Fruit fly (Drosophila melanogaster) whole organism, prepupa: Measurements from ENCODE around the gene Mur29B.
A peak's percentile ranks its signal among the peaks of the same experiment; 100 is the strongest.

ENCODE experiments used
- CG10631 ChIP-seq: fragments of 200-800 bp; sonication (Bioruptor generic); optimal IDR thresholded peaks from 2 replicates; lab custom pipeline; 2016; ENCODE audit warnings: missing biosample characterization, missing genetic modification characterization
- CG10669 ChIP-seq: fragments of 200-800 bp; sonication (Bioruptor generic); optimal IDR thresholded peaks from 3 replicates; lab custom pipeline; 2018; ENCODE audit warnings: missing biosample characterization, mild to moderate bottlenecking, missing genetic modification characterization, moderate library complexity
- CG11294 ChIP-seq: fragments of 200-800 bp; sonication (Bioruptor generic); IDR thresholded peaks from 2 replicates; pipeline ENCODE4 v1.3.6; 2022; ENCODE audit warnings: missing biosample characterization, missing genetic modification characterization
- CG11762 ChIP-seq: fragments of 200-800 bp; sonication (Bioruptor generic); optimal IDR thresholded peaks from 3 replicates; lab custom pipeline; 2016; ENCODE audit warnings: missing biosample characterization, missing genetic modification characterization; ENCODE audit not compliant: insufficient read depth
- CG11902 ChIP-seq: fragments of 200-800 bp; sonication (Bioruptor generic); optimal IDR thresholded peaks from 3 replicates; lab custom pipeline; 2016; ENCODE audit warnings: missing biosample characterization, missing genetic modification characterization
- CG15336 ChIP-seq: fragments of 200-800 bp; sonication (Bioruptor generic); IDR thresholded peaks from 2 replicates; pipeline ENCODE4 v1.3.6; 2022; ENCODE audit warnings: missing biosample characterization, missing genetic modification characterization
- CG1621 ChIP-seq: fragments of 200-800 bp; sonication (Bioruptor generic); optimal IDR thresholded peaks from 3 replicates; lab custom pipeline; 2018; ENCODE audit warnings: missing biosample characterization, mild to moderate bottlenecking, missing genetic modification characterization
- CG3032 ChIP-seq: fragments of 200-800 bp; optimal IDR thresholded peaks from 2 replicates; lab custom pipeline; 2019; ENCODE audit warnings: missing biosample characterization, mild to moderate bottlenecking, missing genetic modification characterization, moderate library complexity
- CG31627 ChIP-seq: fragments of 200-800 bp; sonication (Bioruptor generic); optimal IDR thresholded peaks from 3 replicates; lab custom pipeline; 2016; ENCODE audit warnings: missing biosample characterization, missing genetic modification characterization
- CG34406 ChIP-seq: fragments of 200-800 bp; sonication (Bioruptor generic); optimal IDR thresholded peaks from 3 replicates; lab custom pipeline; 2016; ENCODE audit warnings: missing biosample characterization, missing genetic modification characterization
- CG3919 ChIP-seq: fragments of 200-800 bp; sonication (Bioruptor generic); optimal IDR thresholded peaks from 3 replicates; lab custom pipeline; 2016; ENCODE audit warnings: missing biosample characterization, missing genetic modification characterization
- CG6163 ChIP-seq: fragments of 200-800 bp; sonication (Bioruptor generic); IDR thresholded peaks from 3 replicates; pipeline ENCODE4 v1.3.6; 2022; ENCODE audit warnings: missing biosample characterization, missing genetic modification characterization
- CG6276 ChIP-seq: fragments of 200-800 bp; sonication (Bioruptor generic); optimal IDR thresholded peaks from 2 replicates; lab custom pipeline; 2017; ENCODE audit warnings: missing biosample characterization, mild to moderate bottlenecking, missing genetic modification characterization
- CG6792 ChIP-seq: fragments of 200-800 bp; sonication (Bioruptor generic); optimal IDR thresholded peaks from 3 replicates; lab custom pipeline; 2016; ENCODE audit warnings: missing biosample characterization, missing genetic modification characterization
- CG6808 ChIP-seq: fragments of 200-800 bp; sonication (Bioruptor generic); optimal IDR thresholded peaks from 3 replicates; lab custom pipeline; 2017; ENCODE audit warnings: missing biosample characterization, missing genetic modification characterization, mild to moderate bottlenecking, moderate library complexity, missing genetic modification reagents
- CG6854 ChIP-seq: fragments of 200-800 bp; sonication (Bioruptor generic); optimal IDR thresholded peaks from 2 replicates; lab custom pipeline; 2017; ENCODE audit warnings: missing biosample characterization, mild to moderate bottlenecking, missing genetic modification characterization
- CG7368 ChIP-seq: fragments of 200-800 bp; sonication (Bioruptor generic); optimal IDR thresholded peaks from 3 replicates; lab custom pipeline; 2016; ENCODE audit warnings: missing biosample characterization, missing genetic modification characterization
- CG8119 ChIP-seq: fragments of 200-800 bp; sonication (Bioruptor generic); IDR thresholded peaks from 3 replicates; pipeline ENCODE4 v1.3.6; 2022; ENCODE audit warnings: missing biosample characterization, missing genetic modification characterization
- CG8319 ChIP-seq: fragments of 200-800 bp; sonication (Bioruptor generic); optimal IDR thresholded peaks from 3 replicates; lab custom pipeline; 2016; ENCODE audit warnings: missing biosample characterization, missing genetic modification characterization
- CG8632 ChIP-seq: fragments of 200-800 bp; sonication (Bioruptor generic); optimal IDR thresholded peaks from 3 replicates; lab custom pipeline; 2016; ENCODE audit warnings: missing biosample characterization, missing genetic modification characterization
- CG9139 ChIP-seq: fragments of 200-800 bp; sonication (Bioruptor generic); optimal IDR thresholded peaks from 3 replicates; lab custom pipeline; 2017; ENCODE audit warnings: missing biosample characterization, mild to moderate bottlenecking, missing genetic modification characterization
- Eip75B ChIP-seq: fragments of 200-800 bp; sonication (Bioruptor generic); optimal IDR thresholded peaks from 3 replicates; lab custom pipeline; 2016; ENCODE audit warnings: missing biosample characterization, missing genetic modification characterization
- Eip93F ChIP-seq: fragments of 200-800 bp; sonication (Bioruptor generic); optimal IDR thresholded peaks from 2 replicates; lab custom pipeline; 2016; ENCODE audit warnings: missing biosample characterization, mild to moderate bottlenecking, missing genetic modification characterization
- Gug ChIP-seq: fragments of 200-800 bp; sonication (Bioruptor generic); IDR thresholded peaks from 2 replicates; pipeline ENCODE4 v1.3.6; 2022; ENCODE audit warnings: missing biosample characterization, missing genetic modification characterization
- Hr38 ChIP-seq: sonication (Bioruptor generic); optimal IDR thresholded peaks from 2 replicates; lab custom pipeline; 2016; ENCODE audit warnings: missing biosample characterization, missing genetic modification characterization
- Hr39 ChIP-seq: fragments of 200-800 bp; sonication (Bioruptor generic); optimal IDR thresholded peaks from 2 replicates; lab custom pipeline; 2016; ENCODE audit warnings: missing biosample characterization, missing genetic modification characterization
- Hr4 ChIP-seq: fragments of 200-800 bp; sonication (Bioruptor generic); optimal IDR thresholded peaks from 3 replicates; lab custom pipeline; 2016; ENCODE audit warnings: missing biosample characterization, missing genetic modification characterization
- Lpt ChIP-seq: fragments of 200-800 bp; sonication (Bioruptor generic); optimal IDR thresholded peaks from 3 replicates; lab custom pipeline; 2016; ENCODE audit warnings: missing biosample characterization, missing genetic modification characterization
- OdsH ChIP-seq: fragments of 200-800 bp; sonication (Bioruptor generic); optimal IDR thresholded peaks from 3 replicates; lab custom pipeline; 2016; ENCODE audit warnings: missing biosample characterization, missing genetic modification characterization
- Sox102F ChIP-seq: fragments of 200-800 bp; sonication (Bioruptor generic); optimal IDR thresholded peaks from 2 replicates; lab custom pipeline; 2016; ENCODE audit warnings: missing biosample characterization, mild to moderate bottlenecking, missing genetic modification characterization
- Sox15 ChIP-seq: fragments of 200-800 bp; sonication (Bioruptor generic); optimal IDR thresholded peaks from 3 replicates; lab custom pipeline; 2016; ENCODE audit warnings: missing biosample characterization, missing genetic modification characterization
- achi ChIP-seq: fragments of 200-800 bp; sonication (Bioruptor generic); optimal IDR thresholded peaks from 3 replicates; lab custom pipeline; 2016; ENCODE audit warnings: missing biosample characterization, missing genetic modification characterization
- acj6 ChIP-seq: fragments of 200-800 bp; sonication (Bioruptor generic); optimal IDR thresholded peaks from 3 replicates; lab custom pipeline; 2016; ENCODE audit warnings: missing biosample characterization, missing genetic modification characterization
- cyc ChIP-seq: fragments of 200-800 bp; sonication (Bioruptor generic); optimal IDR thresholded peaks from 3 replicates; lab custom pipeline; 2016; ENCODE audit warnings: missing biosample characterization, missing genetic modification characterization
- dac ChIP-seq: fragments of 200-800 bp; sonication (Bioruptor generic); optimal IDR thresholded peaks from 2 replicates; lab custom pipeline; 2017; ENCODE audit warnings: missing biosample characterization, mild to moderate bottlenecking, missing genetic modification characterization
- dsx ChIP-seq: fragments of 200-800 bp; optimal IDR thresholded peaks from 3 replicates; lab custom pipeline; 2019; ENCODE audit warnings: missing biosample characterization, mild to moderate bottlenecking, missing genetic modification characterization, moderate library complexity; ENCODE audit not compliant: poor library complexity, severe bottlenecking
- eg ChIP-seq: fragments of 200-800 bp; sonication (Bioruptor generic); IDR thresholded peaks from 3 replicates; pipeline ENCODE4 v1.3.6; 2022; ENCODE audit warnings: missing biosample characterization, missing genetic modification characterization
- fd85E ChIP-seq: fragments of 200-800 bp; sonication (Bioruptor generic); optimal IDR thresholded peaks from 3 replicates; lab custom pipeline; 2016; ENCODE audit warnings: missing biosample characterization, missing genetic modification characterization
- fkh ChIP-seq: fragments of 200-800 bp; sonication (Bioruptor generic); optimal IDR thresholded peaks from 3 replicates; lab custom pipeline; 2017; ENCODE audit warnings: missing biosample characterization, mild to moderate bottlenecking, missing genetic modification characterization, moderate library complexity
- lz ChIP-seq: fragments of 200-800 bp; sonication (Bioruptor generic); optimal IDR thresholded peaks from 3 replicates; lab custom pipeline; 2016; ENCODE audit warnings: missing biosample characterization, missing genetic modification characterization
- pdm3 ChIP-seq: fragments of 200-800 bp; sonication (Bioruptor generic); optimal IDR thresholded peaks from 3 replicates; lab custom pipeline; 2016; ENCODE audit warnings: missing biosample characterization, missing genetic modification characterization
- spab ChIP-seq: fragments of 200-800 bp; sonication (Bioruptor generic); optimal IDR thresholded peaks from 2 replicates; lab custom pipeline; 2017; ENCODE audit warnings: missing biosample characterization, mild to moderate bottlenecking, missing genetic modification characterization, missing genetic modification reagents
- topi ChIP-seq: fragments of 200-800 bp; sonication (Bioruptor generic); optimal IDR thresholded peaks from 3 replicates; lab custom pipeline; 2016; ENCODE audit warnings: missing biosample characterization, missing genetic modification characterization

The Mur29B gene

dm6 chr2L:8384108-8384601 is 32.2 kb downstream of the Mur29B start, which contains the start of the genes Dad1 and CG13384 (continued):
- TF ChIP-seq fkh (GFP tag; lab: Kevin White, UChicago) (peak; percentile 68), CG11294 (GFP tag; lab: Robert Waterston, UW) (peak; percentile 94), CG15336 (GFP tag; lab: Robert Waterston, UW) (peak; percentile 90), CG34406 (peak; percentile 93), Sox102F (GFP tag; lab: Kevin White, UChicago) (peak; percentile 86), CG11902 (GFP tag; lab: Kevin White, UChicago) (peak; percentile 86), lz (GFP tag; lab: Kevin White, UChicago) (peak; percentile 93), CG1621 (tag; lab: Kevin White, UChicago) (peak; percentile 91), CG6854 (GFP tag; lab: Kevin White, UChicago) (peak; percentile 78), achi (GFP tag; lab: Kevin White, UChicago) (peak; percentile 93), spab (GFP tag; lab: Kevin White, UChicago) (peak; percentile 80), CG6163 (GFP tag; lab: Robert Waterston, UW) (no peak; the same call in 1 of the 3 replicates), CG31627 (GFP tag; lab: Kevin White, UChicago) (peak; percentile 86), dsx (peak; percentile 93), CG7368 (GFP tag; lab: Kevin White, UChicago) (peak; percentile 81), pdm3 (GFP tag; lab: Kevin White, UChicago) (peak; percentile 90), eg (peak; percentile 94), CG10631 (GFP tag; lab: Kevin White, UChicago) (peak; percentile 91), Hr39 (GFP tag; lab: Kevin White, UChicago) (peak; percentile 83)

- TF ChIP-seq dac, result no peak
- no peak for TF ChIP-seq CG3032 (tag; lab: Kevin White, UChicago)
- TF ChIP-seq CG9139 (GFP tag; lab: Kevin White, UChicago), result no peak
- no peak for TF ChIP-seq CG10669 (GFP tag; lab: Kevin White, UChicago)
- no peak for TF ChIP-seq CG11762
- TF ChIP-seq CG31627 (GFP tag; lab: Kevin White, UChicago), result no peak
These were observed 33.1 kb downstream of the Mur29B start for dm6 chr2L:8384985-8385519.

- no peak for TF ChIP-seq CG15336 (GFP tag; lab: Robert Waterston, UW)
These were observed 33.9 kb downstream of the Mur29B start for dm6 chr2L:8385849-8386248.

dm6 chr2L:8389231-8389630 is 37.2 kb downstream of the Mur29B start, which contains the start of gene CG42819:
Gene CG42819, minus strand, starts transcription at chr2L:8389331.
- TF ChIP-seq CG7368 (GFP tag; lab: Kevin White, UChicago) (no peak), Hr4 (GFP tag; lab: Kevin White, UChicago) (no peak), pdm3 (GFP tag; lab: Kevin White, UChicago) (no peak), lz (GFP tag; lab: Kevin White, UChicago) (no peak), Sox102F (GFP tag; lab: Kevin White, UChicago) (no peak), CG3919 (GFP tag; lab: Kevin White, UChicago) (no peak), Sox15 (GFP tag; lab: Kevin White, UChicago) (no peak), CG11902 (GFP tag; lab: Kevin White, UChicago) (no peak), CG8119 (GFP tag; lab: Robert Waterston, UW) (no peak), eg (no peak), CG1621 (tag; lab: Kevin White, UChicago) (no peak), acj6 (no peak), CG6792 (no peak), CG6808 (no peak), dac (no peak), Gug (GFP tag; lab: Robert Waterston, UW) (no peak)

dm6 chr2L:8392298-8392697 is 40.3 kb downstream of the Mur29B start, which contains the start of gene CG42820:
Gene CG42820, minus strand, starts transcription at chr2L:8392398.
- TF ChIP-seq CG1621 (tag; lab: Kevin White, UChicago), result no peak
- TF ChIP-seq CG6276 (GFP tag; lab: Kevin White, UChicago), result no peak
- TF ChIP-seq pdm3 (GFP tag; lab: Kevin White, UChicago), result no peak
- no peak for TF ChIP-seq Eip93F (GFP tag; lab: Kevin White, UChicago)
- TF ChIP-seq topi (GFP tag; lab: Kevin White, UChicago), result no peak
- no peak for TF ChIP-seq dsx
- no peak for TF ChIP-seq Hr38 (GFP tag; lab: Kevin White, UChicago)
- TF ChIP-seq spab (GFP tag; lab: Kevin White, UChicago), result no peak
- TF ChIP-seq CG8319 (GFP tag; lab: Kevin White, UChicago), result no peak
- TF ChIP-seq CG10669 (GFP tag; lab: Kevin White, UChicago), result no peak
- TF ChIP-seq Eip75B, result no peak
- TF ChIP-seq fd85E, result no peak
- no peak for TF ChIP-seq cyc (GFP tag; lab: Kevin White, UChicago)
- no peak for TF ChIP-seq Hr39 (GFP tag; lab: Kevin White, UChicago)
- no peak for TF ChIP-seq CG10631 (GFP tag; lab: Kevin White, UChicago)
- no peak for TF ChIP-seq OdsH
- TF ChIP-seq Lpt (GFP tag; lab: Kevin White, UChicago), result no peak
- no peak for TF ChIP-seq CG8632 (GFP tag; lab: Kevin White, UChicago)
